ENCODE assay signal across 1 fruit fly cellular context in the genomic region with DNA sequence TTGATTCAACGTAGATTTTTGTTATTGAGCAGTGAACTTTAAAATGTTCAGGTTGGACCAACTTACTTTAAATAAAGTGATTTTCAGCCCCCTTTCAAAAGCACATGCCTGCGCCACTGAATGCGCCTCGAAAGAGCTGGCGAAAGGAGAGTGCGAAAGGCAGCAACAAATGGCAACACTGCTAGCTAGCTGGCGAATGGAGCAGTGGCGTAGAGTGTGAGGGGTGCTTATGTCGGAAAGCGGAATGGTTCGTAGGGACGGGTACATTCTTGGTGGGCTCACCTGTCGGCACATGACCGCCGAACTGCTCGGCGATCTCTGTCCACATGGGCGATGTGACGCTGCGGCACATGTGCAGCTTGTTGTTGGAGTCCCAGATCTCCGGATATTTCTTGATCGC.
TF ChIP-seq lines count a peak whose summit lies in the region.

No protein-coding gene starts in this region.

TF ChIP-seq in whole organism, embryonic, 481 proteins besides CTCF, POLR2A, EP300 and RAD21 (continued from another document and continues in another):
- TF ChIP-seq CG6654 (GFP tag; optimal IDR thresholded peaks at IDR 0.05; lab: Kevin White, UChicago) (no peak), tin (GFP tag; optimal IDR thresholded peaks at IDR 0.05; lab: Kevin White, UChicago) (no peak), NfI (GFP tag; optimal IDR thresholded peaks at IDR 0.05; lab: Kevin White, UChicago) (no peak), lbe (GFP tag; optimal IDR thresholded peaks at IDR 0.05; lab: Kevin White, UChicago) (peak; percentile 25), ham (GFP tag; IDR thresholded peaks at IDR 0.05; lab: Robert Waterston, UW) (no peak), dimm (GFP tag; IDR thresholded peaks at IDR 0.05; lab: Robert Waterston, UW) (no peak), C15 (GFP tag; IDR thresholded peaks at IDR 0.05; lab: Robert Waterston, UW) (no peak), CG2120 (GFP tag; optimal IDR thresholded peaks at IDR 0.05; lab: Kevin White, UChicago) (peak; percentile 41), Drgx (GFP tag; IDR thresholded peaks at IDR 0.05; lab: Robert Waterston, UW) (peak; percentile 87), bsh (GFP tag; optimal IDR thresholded peaks at IDR 0.05; lab: Kevin White, UChicago) (peak in 1 of 2 experiments; percentile 43), CG10274 (GFP tag; optimal IDR thresholded peaks at IDR 0.05; lab: Kevin White, UChicago) (no peak), Med (GFP tag; lab: Kevin White, UChicago) (peak; percentile 77), crp (GFP tag; optimal IDR thresholded peaks at IDR 0.05; lab: Kevin White, UChicago) (no peak), Sry-β (GFP tag; optimal IDR thresholded peaks at IDR 0.05; lab: Kevin White, UChicago) (no peak), Mes4 (GFP tag; optimal IDR thresholded peaks at IDR 0.05; lab: Kevin White, UChicago) (no peak), CG2712 (tag; optimal IDR thresholded peaks at IDR 0.05; lab: Kevin White, UChicago) (no peak), B-H1 (GFP tag; IDR thresholded peaks at IDR 0.05; lab: Robert Waterston, UW) (no peak), CG10267 (tag; optimal IDR thresholded peaks at IDR 0.05; lab: Kevin White, UChicago) (no peak), cato (GFP tag; optimal IDR thresholded peaks at IDR 0.05; lab: Kevin White, UChicago; ENCODE audit: borderline replicate concordance) (no peak), CG17385 (GFP tag; optimal IDR thresholded peaks at IDR 0.05; lab: Kevin White, UChicago) (no peak), slbo (GFP tag; IDR thresholded peaks at IDR 0.05; lab: Robert Waterston, UW) (peak; percentile 43), CG1832 (GFP tag; optimal IDR thresholded peaks at IDR 0.05; lab: Kevin White, UChicago) (no peak), Gsc (GFP tag; IDR thresholded peaks at IDR 0.05; lab: Robert Waterston, UW) (no peak), Bgb (GFP tag; IDR thresholded peaks at IDR 0.05; lab: Robert Waterston, UW; ENCODE audit: partially characterized antibody) (no peak), grau (tag; optimal IDR thresholded peaks at IDR 0.05; lab: Kevin White, UChicago) (peak; percentile 8), CG17359 (tag; optimal IDR thresholded peaks at IDR 0.05; lab: Kevin White, UChicago) (peak; percentile 39), Sox102F (GFP tag; optimal IDR thresholded peaks at IDR 0.05; lab: Kevin White, UChicago) (peak; percentile 45), CG18476 (GFP tag; optimal IDR thresholded peaks at IDR 0.05; lab: Kevin White, UChicago) (no peak), unpg (GFP tag; optimal IDR thresholded peaks at IDR 0.05; lab: Kevin White, UChicago) (peak; percentile 33), schlank (tag; optimal IDR thresholded peaks at IDR 0.05; lab: Kevin White, UChicago) (no peak), CG1603 (tag; optimal IDR thresholded peaks at IDR 0.05; lab: Kevin White, UChicago) (no peak), NC2α (GFP tag; optimal IDR thresholded peaks at IDR 0.05; lab: Kevin White, UChicago) (no peak), nmo (GFP tag; optimal IDR thresholded peaks at IDR 0.05; lab: Kevin White, UChicago) (peak; percentile 4), Ptx1 (GFP tag; IDR thresholded peaks at IDR 0.05; lab: Robert Waterston, UW) (peak; percentile 48; the same call in 1 of the 2 replicates), vnd (GFP tag; IDR thresholded peaks at IDR 0.05; lab: Robert Waterston, UW; ENCODE audit: partially characterized antibody) (no peak), CG10321 (GFP tag; IDR thresholded peaks at IDR 0.05; lab: Robert Waterston, UW) (no peak), Rfx (GFP tag; IDR thresholded peaks at IDR 0.05; lab: Robert Waterston, UW) (0 out of 2 replicates have a peak, but pooled peaks have one; percentile 23), maf-S (GFP tag; optimal IDR thresholded peaks at IDR 0.05; lab: Kevin White, UChicago) (no peak), Mad (GFP tag; optimal IDR thresholded peaks at IDR 0.05; lab: Kevin White, UChicago) (no peak), CG32532 (GFP tag; IDR thresholded peaks at IDR 0.05; lab: Robert Waterston, UW) (peak; percentile 50; the same call in 1 of the 2 replicates), CG9609 (GFP tag; optimal IDR thresholded peaks at IDR 0.05; lab: Kevin White, UChicago) (no peak), D (optimal IDR thresholded peaks at IDR 0.05; lab: Kevin White, UChicago) (no peak), D (GFP tag; optimal IDR thresholded peaks at IDR 0.05; lab: Kevin White, UChicago) (no peak), CG5180 (GFP tag; optimal IDR thresholded peaks at IDR 0.05; lab: Kevin White, UChicago) (no peak), CG6683 (GFP tag; optimal IDR thresholded peaks at IDR 0.05; lab: Kevin White, UChicago) (no peak), dmrt99B (tag; optimal IDR thresholded peaks at IDR 0.05; lab: Kevin White, UChicago) (peak; percentile 5), ken (GFP tag; IDR thresholded peaks at IDR 0.05; lab: Robert Waterston, UW) (0 out of 3 replicates have a peak, but pooled peaks have one; percentile 50), CG9876 (GFP tag; optimal IDR thresholded peaks at IDR 0.05; lab: Kevin White, UChicago) (no peak), hbn (GFP tag; IDR thresholded peaks at IDR 0.05; lab: Robert Waterston, UW; ENCODE audit: partially characterized antibody) (no peak), ewg (GFP tag; optimal IDR thresholded peaks at IDR 0.05; lab: Kevin White, UChicago) (no peak), gfzf (GFP tag; optimal IDR thresholded peaks at IDR 0.05; lab: Kevin White, UChicago) (no peak), Fer3 (tag; optimal IDR thresholded peaks at IDR 0.05; lab: Kevin White, UChicago) (no peak), CG14441 (GFP tag; IDR thresholded peaks at IDR 0.05; lab: Robert Waterston, UW) (peak; percentile 47), CG32772 (GFP tag; IDR thresholded peaks at IDR 0.05; lab: Robert Waterston, UW) (no peak), pros (GFP tag; optimal IDR thresholded peaks at IDR 0.05; lab: Kevin White, UChicago) (no peak), CG5953 (GFP tag; IDR thresholded peaks at IDR 0.05; lab: Robert Waterston, UW) (no peak), org-1 (GFP tag; optimal IDR thresholded peaks at IDR 0.05; lab: Kevin White, UChicago) (no peak), CG12104 (GFP tag; optimal IDR thresholded peaks at IDR 0.05; lab: Kevin White, UChicago) (no peak), Adf1 (GFP tag; IDR thresholded peaks at IDR 0.05; lab: Robert Waterston, UW) (no peak), Hand (GFP tag; optimal IDR thresholded peaks at IDR 0.05; lab: Kevin White, UChicago) (no peak), eve (GFP tag; optimal IDR thresholded peaks at IDR 0.05; lab: Kevin White, UChicago) (no peak), Chrac-16 (GFP tag; optimal IDR thresholded peaks at IDR 0.05; lab: Kevin White, UChicago) (peak; percentile 17), CG18619 (GFP tag; optimal IDR thresholded peaks at IDR 0.05; lab: Kevin White, UChicago) (no peak), CG17186 (GFP tag; optimal IDR thresholded peaks at IDR 0.05; lab: Kevin White, UChicago) (no peak), ci (GFP tag; IDR thresholded peaks at IDR 0.05; lab: Robert Waterston, UW) (0 out of 3 replicates have a peak, but pooled peaks have one; percentile 49), Pdp1 (GFP tag; optimal IDR thresholded peaks at IDR 0.05; lab: Kevin White, UChicago) (peak in 1 of 2 experiments; percentile 32), run (tag; optimal IDR thresholded peaks at IDR 0.05; lab: Kevin White, UChicago) (no peak), Gug (GFP tag; IDR thresholded peaks at IDR 0.05; lab: Robert Waterston, UW) (peak; percentile 10; the same call in 1 of the 4 replicates), CG7271 (tag; optimal IDR thresholded peaks at IDR 0.05; lab: Kevin White, UChicago) (no peak), CG2889 (GFP tag; IDR thresholded peaks at IDR 0.05; lab: Robert Waterston, UW) (no peak), CG8478 (optimal IDR thresholded peaks at IDR 0.05; lab: Kevin White, UChicago) (no peak), Atf3 (GFP tag; optimal IDR thresholded peaks at IDR 0.05; lab: Kevin White, UChicago) (peak; percentile 2), sr (GFP tag; IDR thresholded peaks at IDR 0.05; lab: Robert Waterston, UW) (0 out of 3 replicates have a peak, but pooled peaks have one; percentile 5), sc (optimal IDR thresholded peaks at IDR 0.05; lab: Kevin White, UChicago) (no peak), sc (GFP tag; optimal IDR thresholded peaks at IDR 0.05; lab: Kevin White, UChicago) (no peak), dysf (GFP tag; IDR thresholded peaks at IDR 0.05; lab: Robert Waterston, UW) (no peak), CG13123 (GFP tag; optimal IDR thresholded peaks at IDR 0.05; lab: Kevin White, UChicago) (peak; percentile 1), CG5245 (GFP tag; optimal IDR thresholded peaks at IDR 0.05; lab: Kevin White, UChicago) (no peak), Hey (tag; optimal IDR thresholded peaks at IDR 0.05; lab: Kevin White, UChicago) (no peak), CG10654 (GFP tag; optimal IDR thresholded peaks at IDR 0.05; lab: Kevin White, UChicago) (no peak), CG11456 (GFP tag; IDR thresholded peaks at IDR 0.05; lab: Robert Waterston, UW) (no peak), CG7556 (GFP tag; optimal IDR thresholded peaks at IDR 0.05; lab: Kevin White, UChicago) (no peak), mam (GFP tag; optimal IDR thresholded peaks at IDR 0.05; lab: Kevin White, UChicago) (no peak), prd (optimal IDR thresholded peaks at IDR 0.05; lab: Kevin White, UChicago) (no peak), prd (GFP tag; IDR thresholded peaks at IDR 0.05; lab: Robert Waterston, UW) (peak; percentile 45; the same call in 1 of the 3 replicates), CG13424 (tag; optimal IDR thresholded peaks at IDR 0.05; lab: Kevin White, UChicago) (no peak), CG30403 (GFP tag; optimal IDR thresholded peaks at IDR 0.05; lab: Kevin White, UChicago) (peak; percentile 14), lmd (GFP tag; IDR thresholded peaks at IDR 0.05; lab: Robert Waterston, UW) (0 out of 2 replicates have a peak, but pooled peaks have one; percentile 34), rib (GFP tag; IDR thresholded peaks at IDR 0.05; lab: Robert Waterston, UW) (no peak), CG12155 (GFP tag; optimal IDR thresholded peaks at IDR 0.05; lab: Kevin White, UChicago) (no peak), HLH3B (GFP tag; IDR thresholded peaks at IDR 0.05; lab: Robert Waterston, UW) (peak; percentile 32; the same call in 1 of the 2 replicates), z (GFP tag; IDR thresholded peaks at IDR 0.05; lab: Robert Waterston, UW) (no peak), CG11085 (GFP tag; IDR thresholded peaks at IDR 0.05; lab: Robert Waterston, UW) (no peak), ind (GFP tag; optimal IDR thresholded peaks at IDR 0.05; lab: Kevin White, UChicago) (peak; percentile 43), Fer1 (GFP tag; optimal IDR thresholded peaks at IDR 0.05; lab: Kevin White, UChicago) (no peak), CG17568 (GFP tag; optimal IDR thresholded peaks at IDR 0.05; lab: Kevin White, UChicago) (no peak), btn (GFP tag; optimal IDR thresholded peaks at IDR 0.05; lab: Kevin White, UChicago) (no peak), mirr (GFP tag; optimal IDR thresholded peaks at IDR 0.05; lab: Kevin White, UChicago) (no peak), Stat92E (GFP tag; optimal IDR thresholded peaks at IDR 0.05; lab: Kevin White, UChicago) (no peak), lov (optimal IDR thresholded peaks at IDR 0.05; lab: Kevin White, UChicago) (no peak), lov (GFP tag; IDR thresholded peaks at IDR 0.05; lab: Robert Waterston, UW) (no peak), Camta (GFP tag; optimal IDR thresholded peaks at IDR 0.05; lab: Kevin White, UChicago) (no peak), CrebB (tag; optimal IDR thresholded peaks at IDR 0.05; lab: Kevin White, UChicago) (no peak), CG7839 (tag; optimal IDR thresholded peaks at IDR 0.05; lab: Kevin White, UChicago) (peak; percentile 12), ftz-f1 (GFP tag; optimal IDR thresholded peaks at IDR 0.05; lab: Kevin White, UChicago) (no peak), vvl (GFP tag; IDR thresholded peaks at IDR 0.05; lab: Robert Waterston, UW) (no peak; the same call in 1 of the 2 replicates), CG10366 (GFP tag; IDR thresholded peaks at IDR 0.05; lab: Robert Waterston, UW) (peak; percentile 16; the same call in 1 of the 2 replicates), CG14014 (GFP tag; IDR thresholded peaks at IDR 0.05; lab: Robert Waterston, UW) (no peak), CG8290 (GFP tag; optimal IDR thresholded peaks at IDR 0.05; lab: Kevin White, UChicago) (no peak), CG8290 (tag; optimal IDR thresholded peaks at IDR 0.05; lab: Kevin White, UChicago) (peak in 1 of 2 experiments; percentile 27), CG7928 (GFP tag; optimal IDR thresholded peaks at IDR 0.05; lab: Kevin White, UChicago) (no peak), CG34422 (GFP tag; IDR thresholded peaks at IDR 0.05; lab: Robert Waterston, UW) (no peak), gem (tag; optimal IDR thresholded peaks at IDR 0.05; lab: Kevin White, UChicago) (peak; percentile 28), amos (GFP tag; IDR thresholded peaks at IDR 0.05; lab: Robert Waterston, UW; ENCODE audit: partially characterized antibody) (no peak), Blimp-1 (GFP tag; optimal IDR thresholded peaks at IDR 0.05; lab: Kevin White, UChicago) (no peak), sens (GFP tag; lab: Kevin White, UChicago) (peak; percentile 76), CG12219 (GFP tag; optimal IDR thresholded peaks at IDR 0.05; lab: Kevin White, UChicago) (no peak), CG3407 (GFP tag; optimal IDR thresholded peaks at IDR 0.05; lab: Kevin White, UChicago) (no peak), CG12659 (GFP tag; optimal IDR thresholded peaks at IDR 0.05; lab: Kevin White, UChicago) (no peak), zfh2 (GFP tag; optimal IDR thresholded peaks at IDR 0.05; lab: Kevin White, UChicago) (peak; percentile 21), Lpt (GFP tag; optimal IDR thresholded peaks at IDR 0.05; lab: Kevin White, UChicago) (no peak), dmrt11E (tag; optimal IDR thresholded peaks at IDR 0.05; lab: Kevin White, UChicago) (no peak), Doc2 (GFP tag; IDR thresholded peaks at IDR 0.05; lab: Robert Waterston, UW) (0 out of 2 replicates have a peak, but pooled peaks have one; percentile 34), chif (GFP tag; optimal IDR thresholded peaks at IDR 0.05; lab: Kevin White, UChicago) (no peak), Ets65A (GFP tag; lab: Kevin White, UChicago) (peak; percentile 60), slou (GFP tag; optimal IDR thresholded peaks at IDR 0.05; lab: Kevin White, UChicago) (no peak), klu (GFP tag; IDR thresholded peaks at IDR 0.05; lab: Robert Waterston, UW) (0 out of 2 replicates have a peak, but pooled peaks have one; percentile 15), cwo (GFP tag; optimal IDR thresholded peaks at IDR 0.05; lab: Kevin White, UChicago) (no peak), H15 (GFP tag; IDR thresholded peaks at IDR 0.05; lab: Robert Waterston, UW) (no peak), CG4617 (GFP tag; optimal IDR thresholded peaks at IDR 0.05; lab: Kevin White, UChicago; ENCODE audit: borderline replicate concordance) (no peak)
